Fruit fly (Drosophila melanogaster) whole organism, embryonic: ENCODE results near the gene eEF1alpha2.
A peak's percentile ranks its signal among the peaks of the same experiment; 100 is the strongest.

ENCODE experiments used
- Abd-B ChIP-seq: fragments of 200-800 bp; sonication (Bioruptor generic); optimal IDR thresholded peaks from 2 replicates; lab custom pipeline; 2018; ENCODE audit warnings: missing biosample characterization, mild to moderate bottlenecking, missing genetic modification characterization, moderate library complexity
- Asciz ChIP-seq: fragments of 200-800 bp; sonication (Bioruptor generic); optimal IDR thresholded peaks from 2 replicates; lab custom pipeline; 2017; ENCODE audit warnings: missing biosample characterization, mild to moderate bottlenecking, missing genetic modification characterization, missing genetic modification reagents
- Atf3 ChIP-seq: fragments of 200-800 bp; sonication (Bioruptor generic); optimal IDR thresholded peaks from 3 replicates; lab custom pipeline; 2016; ENCODE audit warnings: missing biosample characterization, missing genetic modification characterization
- B-H2 ChIP-seq: fragments of 200-800 bp; sonication (Bioruptor generic); optimal IDR thresholded peaks from 2 replicates; lab custom pipeline; 2018; ENCODE audit warnings: missing biosample characterization, mild to moderate bottlenecking, missing genetic modification characterization
- CG10267 ChIP-seq: fragments of 200-800 bp; sonication (Bioruptor generic); optimal IDR thresholded peaks from 2 replicates; lab custom pipeline; 2018; ENCODE audit warnings: missing biosample characterization, mild to moderate bottlenecking, missing genetic modification characterization, moderate library complexity
- CG10431 ChIP-seq: fragments of 200-800 bp; sonication (Bioruptor generic); optimal IDR thresholded peaks from 3 replicates; lab custom pipeline; 2018; ENCODE audit warnings: missing biosample characterization, mild to moderate bottlenecking, missing genetic modification characterization
- CG12942 ChIP-seq: fragments of 200-800 bp; sonication (Bioruptor generic); optimal IDR thresholded peaks from 3 replicates; lab custom pipeline; 2016; ENCODE audit warnings: missing biosample characterization, missing genetic modification characterization
- CG13775 ChIP-seq: fragments of 200-800 bp; sonication (Bioruptor generic); optimal IDR thresholded peaks from 3 replicates; lab custom pipeline; 2017; ENCODE audit warnings: missing biosample characterization, mild to moderate bottlenecking, missing genetic modification characterization
- CG1529 ChIP-seq: fragments of 200-800 bp; sonication (Bioruptor generic); optimal IDR thresholded peaks from 3 replicates; lab custom pipeline; 2018; ENCODE audit warnings: missing biosample characterization, missing genetic modification characterization
- CG15601 ChIP-seq: fragments of 200-800 bp; sonication (Bioruptor generic); optimal IDR thresholded peaks from 3 replicates; lab custom pipeline; 2019; ENCODE audit warnings: missing biosample characterization, mild to moderate bottlenecking, missing genetic modification characterization, moderate library complexity
- CG17186 ChIP-seq: fragments of 200-800 bp; sonication (Bioruptor generic); optimal IDR thresholded peaks from 3 replicates; lab custom pipeline; 2017; ENCODE audit warnings: missing biosample characterization, missing genetic modification reagents, missing genetic modification characterization
- CG1792 ChIP-seq: fragments of 200-800 bp; sonication (Bioruptor generic); optimal IDR thresholded peaks from 2 replicates; lab custom pipeline; 2016; ENCODE audit warnings: missing biosample characterization, missing genetic modification characterization
- CG2120 ChIP-seq: fragments of 200-800 bp; sonication (Bioruptor generic); optimal IDR thresholded peaks from 3 replicates; lab custom pipeline; 2016; ENCODE audit warnings: missing biosample characterization, missing genetic modification characterization
- CG2875 ChIP-seq: fragments of 200-800 bp; sonication (Bioruptor generic); optimal IDR thresholded peaks from 2 replicates; lab custom pipeline; 2017; ENCODE audit warnings: missing biosample characterization, mild to moderate bottlenecking, missing genetic modification characterization, missing genetic modification reagents
- CG30403 ChIP-seq: fragments of 200-800 bp; sonication (Bioruptor generic); optimal IDR thresholded peaks from 3 replicates; lab custom pipeline; 2016; ENCODE audit warnings: missing biosample characterization, missing genetic modification characterization
- CG33557 ChIP-seq: fragments of 200-800 bp; sonication (Bioruptor generic); optimal IDR thresholded peaks from 2 replicates; lab custom pipeline; 2019; ENCODE audit warnings: missing biosample characterization, mild to moderate bottlenecking, missing genetic modification characterization, moderate library complexity
- CG3726 ChIP-seq: fragments of 200-800 bp; sonication (Bioruptor generic); IDR thresholded peaks from 3 replicates; pipeline ENCODE4, ENCODE4 v1.3.6; 2022; ENCODE audit warnings: missing biosample characterization, missing genetic modification characterization
- CG43689 ChIP-seq: fragments of 200-800 bp; sonication (Bioruptor generic); IDR thresholded peaks from 2 replicates; pipeline ENCODE4 v1.3.6; 2022; ENCODE audit warnings: missing biosample characterization, missing genetic modification characterization
- CG4617 ChIP-seq: fragments of 200-800 bp; sonication (Bioruptor generic); optimal IDR thresholded peaks from 3 replicates; lab custom pipeline; 2016; ENCODE audit warnings: missing biosample characterization, missing genetic modification characterization, borderline replicate concordance
- CG6765 ChIP-seq: fragments of 200-800 bp; sonication (Bioruptor generic); optimal IDR thresholded peaks from 3 replicates; lab custom pipeline; 2017; ENCODE audit warnings: missing biosample characterization, mild to moderate bottlenecking, missing genetic modification characterization
- CG6791 ChIP-seq: fragments of 200-800 bp; sonication (Bioruptor generic); IDR thresholded peaks from 3 replicates; pipeline ENCODE4 v1.3.6; 2022; ENCODE audit warnings: missing biosample characterization, missing genetic modification characterization; ENCODE audit not compliant: partially characterized antibody
- CG7928 ChIP-seq: fragments of 200-800 bp; sonication (Bioruptor generic); optimal IDR thresholded peaks from 2 replicates; lab custom pipeline; 2017; ENCODE audit warnings: missing biosample characterization, mild to moderate bottlenecking, missing genetic modification characterization
- CG8281 ChIP-seq: fragments of 200-800 bp; sonication (Bioruptor generic); optimal IDR thresholded peaks from 2 replicates; lab custom pipeline; 2018; ENCODE audit warnings: missing biosample characterization, mild to moderate bottlenecking, missing genetic modification characterization, moderate library complexity
- D ChIP-seq, 2 experiments: fragments of 200-800 bp in 1 of 2; fragments of >200 bp in 1 of 2; sonication (Bioruptor generic) in 1 of 2; optimal IDR thresholded peaks; 2 replicates in 1 of 2; 3 replicates in 1 of 2; lab custom pipeline; 2017; ENCODE audit warnings: mild to moderate bottlenecking in 1 of 2, missing biosample characterization in 1 of 2, missing genetic modification characterization in 1 of 2, missing genetic modification reagents in 1 of 2
- Dek ChIP-seq: fragments of 200-800 bp; sonication (Bioruptor generic); optimal IDR thresholded peaks from 3 replicates; lab custom pipeline; 2019; ENCODE audit warnings: missing biosample characterization, mild to moderate bottlenecking, missing genetic modification characterization, moderate library complexity
- Dp ChIP-seq: fragments of 200-800 bp; sonication (Bioruptor generic); optimal IDR thresholded peaks from 2 replicates; lab custom pipeline; 2018; ENCODE audit warnings: missing biosample characterization, mild to moderate bottlenecking, missing genetic modification characterization, moderate library complexity
- Hey ChIP-seq: fragments of 200-800 bp; sonication (Bioruptor generic); optimal IDR thresholded peaks from 3 replicates; lab custom pipeline; 2018; ENCODE audit warnings: missing biosample characterization, mild to moderate bottlenecking, missing genetic modification characterization
- HmgD ChIP-seq: fragments of 200-800 bp; sonication (Bioruptor generic); optimal IDR thresholded peaks from 3 replicates; lab custom pipeline; 2016; ENCODE audit warnings: missing biosample characterization, missing genetic modification characterization
- Kr ChIP-seq: fragments of 200-800 bp; sonication (Bioruptor generic); optimal IDR thresholded peaks from 2 replicates; lab custom pipeline; 2017; ENCODE audit warnings: missing biosample characterization, mild to moderate bottlenecking, missing genetic modification characterization
- Lpt ChIP-seq: fragments of >200 bp; optimal IDR thresholded peaks from 2 replicates; lab custom pipeline; 2018; ENCODE audit warnings: missing biosample characterization, missing genetic modification characterization
- Mes4 ChIP-seq: fragments of 200-800 bp; sonication (Bioruptor generic); optimal IDR thresholded peaks from 2 replicates; lab custom pipeline; 2016; ENCODE audit warnings: missing biosample characterization, missing genetic modification characterization
- Sin3A ChIP-seq: fragments of >200 bp; optimal IDR thresholded peaks from 2 replicates; lab custom pipeline; 2018
- Sox100B ChIP-seq: fragments of 200-800 bp; sonication (Bioruptor generic); optimal IDR thresholded peaks from 3 replicates; lab custom pipeline; 2018; ENCODE audit warnings: missing biosample characterization, mild to moderate bottlenecking, missing genetic modification characterization
- Usf ChIP-seq: fragments of 200-800 bp; sonication (Bioruptor generic); optimal IDR thresholded peaks from 2 replicates; lab custom pipeline; 2017; ENCODE audit warnings: missing genotype, missing biosample characterization, missing genetic modification characterization
- Vsx1 ChIP-seq: fragments of 200-800 bp; sonication (Bioruptor generic); optimal IDR thresholded peaks from 2 replicates; lab custom pipeline; 2017; ENCODE audit warnings: missing biosample characterization, mild to moderate bottlenecking, missing genetic modification characterization, missing genetic modification reagents
- chm ChIP-seq: fragments of 200-800 bp; sonication (Bioruptor generic); IDR thresholded peaks from 2 replicates; pipeline ENCODE4 v1.3.6; 2022; ENCODE audit warnings: missing biosample characterization, missing genetic modification characterization
- dpn ChIP-seq, 2 experiments: fragments of 200-800 bp; sonication (Bioruptor generic); optimal IDR thresholded peaks; 3 replicates each; lab custom pipeline; 2016; ENCODE audit warnings: missing biosample characterization in 2 of 2, missing genetic modification characterization in 2 of 2
- dysf ChIP-seq: fragments of 200-800 bp; sonication (Bioruptor generic); IDR thresholded peaks from 3 replicates; pipeline ENCODE4 v1.3.6; 2022; ENCODE audit warnings: missing biosample characterization, missing genetic modification characterization
- eve ChIP-seq, 2 experiments: fragments of >200 bp; optimal IDR thresholded peaks; 2 replicates each; lab custom pipeline; 2017; ENCODE audit warnings: missing biosample characterization in 2 of 2, missing genetic modification characterization in 2 of 2
- fu2 ChIP-seq: fragments of 200-800 bp; sonication (Bioruptor generic); optimal IDR thresholded peaks from 2 replicates; lab custom pipeline; 2016; ENCODE audit warnings: missing biosample characterization, missing genetic modification characterization
- grau ChIP-seq: fragments of 200-800 bp; optimal IDR thresholded peaks from 3 replicates; lab custom pipeline; 2019; ENCODE audit warnings: missing biosample characterization, mild to moderate bottlenecking, missing genetic modification characterization, moderate library complexity
- hkb ChIP-seq, 2 experiments: fragments of 200-800 bp in 1 of 2; fragments of >200 bp in 1 of 2; sonication (Bioruptor generic) in 1 of 2; IDR thresholded peaks in 1 of 2; optimal IDR thresholded peaks in 1 of 2; 2 replicates each; pipeline versions ENCODE4 v1.3.6 to Lab custom; 2017 to 2022; ENCODE audit warnings: missing biosample characterization in 1 of 2, missing genetic modification characterization in 1 of 2
- jumu ChIP-seq: fragments of 200-800 bp; sonication (Bioruptor generic); optimal IDR thresholded peaks from 3 replicates; lab custom pipeline; 2016; ENCODE audit warnings: missing biosample characterization, missing genetic modification characterization
- klu ChIP-seq: fragments of 200-800 bp; sonication (Bioruptor generic); IDR thresholded peaks from 2 replicates; pipeline ENCODE4 v1.3.6; 2022; ENCODE audit warnings: missing biosample characterization, missing genetic modification characterization
- peb ChIP-seq: fragments of 200-800 bp; sonication (Bioruptor generic); IDR thresholded peaks from 2 replicates; pipeline ENCODE4 v1.3.6; 2022; ENCODE audit warnings: missing biosample characterization, missing genetic modification characterization
- repo ChIP-seq: fragments of 200-800 bp; sonication (Bioruptor generic); optimal IDR thresholded peaks from 2 replicates; lab custom pipeline; 2016; ENCODE audit warnings: missing biosample characterization, missing genetic modification characterization
- scrt ChIP-seq: fragments of 200-800 bp; sonication (Bioruptor generic); optimal IDR thresholded peaks from 2 replicates; lab custom pipeline; 2018; ENCODE audit warnings: missing biosample characterization, mild to moderate bottlenecking, missing genetic modification characterization, moderate library complexity
- sens-2 ChIP-seq: fragments of 200-800 bp; sonication (Bioruptor generic); IDR thresholded peaks from 2 replicates; pipeline ENCODE4 v1.3.6; 2022; ENCODE audit warnings: missing biosample characterization, missing genetic modification characterization
- sug ChIP-seq: fragments of 200-800 bp; optimal IDR thresholded peaks from 2 replicates; lab custom pipeline; 2019; ENCODE audit warnings: missing biosample characterization, mild to moderate bottlenecking, missing genetic modification characterization, moderate library complexity
- vnd ChIP-seq: fragments of 200-800 bp; sonication (Bioruptor generic); IDR thresholded peaks from 3 replicates; pipeline ENCODE4 v1.3.6; 2022; ENCODE audit warnings: missing biosample characterization, missing genetic modification characterization; ENCODE audit not compliant: partially characterized antibody

Gene eEF1alpha2

dm6 chr3R:31747429-31748048, 9.3 kb downstream of the eEF1alpha2 start, which contains the start of the genes nero and CG1910 (continued):
- TF ChIP-seq CG1792 (no peak), Usf (GFP tag; lab: Kevin White, UChicago) (no peak), jumu (peak; percentile 2), CG10431 (GFP tag; lab: Kevin White, UChicago) (no peak), vnd (GFP tag; lab: Robert Waterston, UW) (no peak), Asciz (no peak), CG15601 (tag; lab: Kevin White, UChicago) (peak; percentile 37), CG3726 (GFP tag; lab: Robert Waterston, UW) (no peak), CG1529 (GFP tag; lab: Kevin White, UChicago) (no peak), sens-2 (GFP tag; lab: Robert Waterston, UW) (no peak), CG2120 (peak; percentile 6), Vsx1 (GFP tag; lab: Kevin White, UChicago) (no peak), CG43689 (GFP tag; lab: Robert Waterston, UW) (no peak), CG7928 (GFP tag; lab: Kevin White, UChicago) (no peak), CG2875 (GFP tag; lab: Kevin White, UChicago) (no peak), hkb (optimal IDR thresholded peaks at IDR 0.05; lab: Kevin White, UChicago) (peak; percentile 30), hkb (GFP tag; IDR thresholded peaks at IDR 0.05; lab: Robert Waterston, UW) (no peak), Hey (tag; lab: Kevin White, UChicago) (no peak), CG4617 (peak; percentile 55), sug (peak; percentile 53), repo (GFP tag; lab: Kevin White, UChicago) (no peak), CG13775 (GFP tag; lab: Kevin White, UChicago) (no peak), CG10267 (peak; percentile 85), Abd-B (GFP tag; lab: Kevin White, UChicago) (no peak), CG12942 (GFP tag; lab: Kevin White, UChicago) (no peak), chm (GFP tag; lab: Robert Waterston, UW) (no peak), klu (GFP tag; lab: Robert Waterston, UW) (no peak), CG33557 (GFP tag; lab: Kevin White, UChicago) (no peak), Kr (GFP tag; lab: Kevin White, UChicago) (peak; percentile 3), Lpt (GFP tag; lab: Kevin White, UChicago) (no peak), B-H2 (GFP tag; lab: Kevin White, UChicago) (peak; percentile 27), grau (tag; lab: Kevin White, UChicago) (peak; percentile 34), dysf (GFP tag; lab: Robert Waterston, UW) (no peak), CG30403 (GFP tag; lab: Kevin White, UChicago) (peak; percentile 9), D (optimal IDR thresholded peaks at IDR 0.05; lab: Kevin White, UChicago) (no peak), D (GFP tag; optimal IDR thresholded peaks at IDR 0.05; lab: Kevin White, UChicago) (no peak), CG6765 (GFP tag; lab: Kevin White, UChicago) (no peak), Mes4 (no peak), peb (GFP tag; lab: Robert Waterston, UW) (no peak), eve (GFP tag; optimal IDR thresholded peaks at IDR 0.05; lab: Kevin White, UChicago) (no peak), CG17186 (GFP tag; lab: Kevin White, UChicago) (peak; percentile 88), Sin3A (peak; percentile 76), HmgD (GFP tag; lab: Kevin White, UChicago) (peak; percentile 70), CG8281 (no peak), Atf3 (GFP tag; lab: Kevin White, UChicago) (no peak), Sox100B (GFP tag; lab: Kevin White, UChicago) (no peak), CG6791 (GFP tag; lab: Robert Waterston, UW) (no peak), dpn (GFP tag; optimal IDR thresholded peaks at IDR 0.05; lab: Kevin White, UChicago) (peak in 1 of 2 experiments; percentile 39), fu2 (GFP tag; lab: Kevin White, UChicago) (no peak), scrt (GFP tag; lab: Kevin White, UChicago) (no peak), Dp (peak; percentile 54), Dek (tag; lab: Kevin White, UChicago) (no peak)
